Worm (Caenorhabditis elegans): ENCODE data around the gene F43C1.7.

F43C1.7 gene

ce11 chrIII:4193659-4194103 lies 48.7 kb downstream of the F43C1.7 start, which contains the start of gene xbp-1 (continued):
- TF ChIP-seq aha-1 (tag; optimal IDR thresholded peaks at IDR 0.05) (no peak), nhr-20 (tag; optimal IDR thresholded peaks at IDR 0.05) (peak; percentile 84), alr-1 (tag; optimal IDR thresholded peaks at IDR 0.05; ENCODE audit: borderline replicate concordance) (no peak), nhr-12 (tag; optimal IDR thresholded peaks at IDR 0.05) (no peak), lin-39 (tag; optimal IDR thresholded peaks at IDR 0.05) (no peak), mep-1 (tag; optimal IDR thresholded peaks at IDR 0.05) (peak; percentile 91), zag-1 (tag; optimal IDR thresholded peaks at IDR 0.05) (no peak), mdl-1 (tag; optimal IDR thresholded peaks at IDR 0.05) (peak in 1 of 2 experiments; percentile 92), unc-62 (GFP tag; optimal IDR thresholded peaks at IDR 0.05) (peak; percentile 4), jun-1 (tag; optimal IDR thresholded peaks at IDR 0.05) (peak; percentile 94), pqm-1 (tag; optimal IDR thresholded peaks at IDR 0.05) (peak; percentile 79), egl-13 (tag; optimal IDR thresholded peaks at IDR 0.05) (peak; percentile 68), blmp-1 (tag; optimal IDR thresholded peaks at IDR 0.05) (peak; percentile 82), unc-86 (tag; optimal IDR thresholded peaks at IDR 0.05) (peak; percentile 64), grh-1 (GFP tag; IDR thresholded peaks at IDR 0.05) (no peak), unc-98 (GFP tag; IDR thresholded peaks at IDR 0.05) (0 out of 2 replicates have a peak, but pooled peaks have one; percentile 31), tlp-1 (tag; optimal IDR thresholded peaks at IDR 0.05) (no peak), ztf-11 (tag; optimal IDR thresholded peaks at IDR 0.05) (peak in 1 of 2 experiments; percentile 31), lin-15B (tag; optimal IDR thresholded peaks at IDR 0.05) (peak; percentile 68), unc-30 (tag; optimal IDR thresholded peaks at IDR 0.05) (no peak), lin-35 (GFP tag; optimal IDR thresholded peaks at IDR 0.05) (peak; percentile 80 to 87), nhr-76 (tag; optimal IDR thresholded peaks at IDR 0.05) (no peak), lir-3 (tag; optimal IDR thresholded peaks at IDR 0.05; ENCODE audit: poor library complexity) (peak; percentile 59), mab-9 (GFP tag; IDR thresholded peaks at IDR 0.05) (no peak), ceh-63 (GFP tag; optimal IDR thresholded peaks at IDR 0.05) (no peak), xbp-1 (tag; optimal IDR thresholded peaks at IDR 0.05) (no peak), F16B12.6 (tag; optimal IDR thresholded peaks at IDR 0.05) (peak; percentile 44), efl-3 (GFP tag; optimal IDR thresholded peaks at IDR 0.05) (no peak), unc-130 (tag; optimal IDR thresholded peaks at IDR 0.05) (no peak), ceh-8 (GFP tag; optimal IDR thresholded peaks at IDR 0.05) (peak; percentile 30), hpl-2 (GFP tag; optimal IDR thresholded peaks at IDR 0.05) (peak; percentile 88), skn-1 (tag; optimal IDR thresholded peaks at IDR 0.05) (peak; percentile 95)
